Worm (Caenorhabditis elegans) whole organism, L2 larva: ENCODE measurements around the gene acp-6.

Experiments
- C34F6.9 ChIP-seq: fragments of 150-350 bp; optimal IDR thresholded peaks from 2 replicates; lab custom pipeline; 2014; ENCODE audit warnings: missing biosample characterization, missing genetic modification characterization
- F13H6.1 ChIP-seq: sonication (generic microtip); optimal IDR thresholded peaks from 2 replicates; lab custom pipeline; 2016; ENCODE audit warnings: missing genetic modification characterization, missing compliant biosample characterization
- R02D3.7 ChIP-seq: fragments of 150-350 bp; optimal IDR thresholded peaks from 2 replicates; lab custom pipeline; 2014; ENCODE audit warnings: missing biosample characterization, missing genetic modification characterization
- Y55F3AM.14 ChIP-seq: fragments of 200-800 bp; sonication (Bioruptor generic); optimal IDR thresholded peaks from 2 replicates; lab custom pipeline; 2018; ENCODE audit warnings: mild to moderate bottlenecking, missing genetic modification characterization, missing compliant biosample characterization
- ZK546.5 ChIP-seq: sonication (generic microtip); optimal IDR thresholded peaks from 2 replicates; lab custom pipeline; 2017; ENCODE audit warnings: missing biosample characterization, missing genetic modification characterization
- alr-1 ChIP-seq: fragments of 150-350 bp; optimal IDR thresholded peaks from 2 replicates; lab custom pipeline; 2014; ENCODE audit warnings: missing biosample characterization, missing genetic modification characterization
- aly-2 ChIP-seq: fragments of 150-350 bp; optimal IDR thresholded peaks from 2 replicates; lab custom pipeline; 2014; ENCODE audit warnings: missing biosample characterization, missing genetic modification characterization
- ceh-16 ChIP-seq: fragments of 150-350 bp; optimal IDR thresholded peaks from 2 replicates; lab custom pipeline; 2014; ENCODE audit warnings: missing biosample characterization, missing genetic modification characterization
- ceh-82 ChIP-seq: fragments of 150-350 bp; optimal IDR thresholded peaks from 2 replicates; lab custom pipeline; 2014; ENCODE audit warnings: missing biosample characterization, missing genetic modification characterization
- crh-2 ChIP-seq: sonication (generic microtip); optimal IDR thresholded peaks from 2 replicates; lab custom pipeline; 2017; ENCODE audit warnings: missing biosample characterization, missing genetic modification characterization
- dmd-4 ChIP-seq: sonication (generic microtip); optimal IDR thresholded peaks from 2 replicates; lab custom pipeline; 2017; ENCODE audit warnings: missing biosample characterization, missing genetic modification characterization
- egl-27 ChIP-seq: sonication (generic microtip); optimal IDR thresholded peaks from 3 replicates; lab custom pipeline; 2017; ENCODE audit warnings: missing biosample characterization, missing genetic modification reagents, missing genetic modification characterization
- elt-3 ChIP-seq: sonication (generic microtip); optimal IDR thresholded peaks from 2 replicates; lab custom pipeline; 2017; ENCODE audit warnings: missing biosample characterization, missing genetic modification characterization
- fos-1 ChIP-seq: fragments of 150-350 bp; optimal IDR thresholded peaks from 2 replicates; lab custom pipeline; 2014; ENCODE audit warnings: missing biosample characterization, missing genetic modification characterization
- gmeb-1 ChIP-seq: fragments of 150-350 bp; optimal IDR thresholded peaks from 2 replicates; lab custom pipeline; 2014; ENCODE audit warnings: missing biosample characterization, missing genetic modification characterization
- lin-11 ChIP-seq: fragments of 150-350 bp; sonication (generic microtip); optimal IDR thresholded peaks from 2 replicates; lab custom pipeline; 2014; ENCODE audit warnings: missing biosample characterization, missing genetic modification characterization, inconsistent platforms, mixed read lengths
- lin-13 ChIP-seq: fragments of 150-350 bp; optimal IDR thresholded peaks from 2 replicates; lab custom pipeline; 2014; ENCODE audit warnings: missing biosample characterization, missing genetic modification reagents, missing genetic modification characterization
- lin-39 ChIP-seq: fragments of 150-350 bp; optimal IDR thresholded peaks from 2 replicates; lab custom pipeline; 2014; ENCODE audit warnings: missing biosample characterization, missing genetic modification reagents, missing genetic modification characterization
- lsy-2 ChIP-seq, 2 experiments: fragments of 150-350 bp in 1 of 2; sonication (generic microtip) in 1 of 2; optimal IDR thresholded peaks; 2 replicates each; lab custom pipeline; 2014 to 2017; ENCODE audit warnings: missing biosample characterization in 2 of 2, missing genetic modification characterization in 2 of 2
- mab-5 ChIP-seq: fragments of 150-350 bp; optimal IDR thresholded peaks from 2 replicates; lab custom pipeline; 2014; ENCODE audit warnings: missing biosample characterization, missing genetic modification characterization
- mdl-1 ChIP-seq, 2 experiments: fragments of 150-350 bp in 1 of 2; sonication (generic microtip) in 1 of 2; optimal IDR thresholded peaks; 2 replicates each; lab custom pipeline; 2017; ENCODE audit warnings: missing biosample characterization in 2 of 2, missing genetic modification characterization in 2 of 2
- nhr-11 ChIP-seq: fragments of 150-350 bp; optimal IDR thresholded peaks from 2 replicates; lab custom pipeline; 2014; ENCODE audit warnings: missing biosample characterization, missing genetic modification characterization
- nhr-12 ChIP-seq: fragments of 150-350 bp; optimal IDR thresholded peaks from 2 replicates; lab custom pipeline; 2014; ENCODE audit warnings: missing biosample characterization, missing genetic modification characterization
- nhr-129 ChIP-seq: fragments of 150-350 bp; optimal IDR thresholded peaks from 2 replicates; lab custom pipeline; 2014; ENCODE audit warnings: missing biosample characterization, missing genetic modification characterization
- nhr-237 ChIP-seq: fragments of 150-350 bp; optimal IDR thresholded peaks from 2 replicates; lab custom pipeline; 2014; ENCODE audit warnings: missing biosample characterization, missing genetic modification characterization
- nhr-25 ChIP-seq: fragments of 150-350 bp; sonication (generic microtip); optimal IDR thresholded peaks from 3 replicates; lab custom pipeline; 2014; ENCODE audit warnings: missing biosample characterization, missing genetic modification characterization
- nhr-77 ChIP-seq: fragments of 150-350 bp; optimal IDR thresholded peaks from 2 replicates; lab custom pipeline; 2014; ENCODE audit warnings: missing biosample characterization, missing genetic modification characterization
- sem-4 ChIP-seq: fragments of 150-350 bp; optimal IDR thresholded peaks from 2 replicates; lab custom pipeline; 2014; ENCODE audit warnings: missing biosample characterization, missing genetic modification reagents, missing genetic modification characterization
- skn-1 ChIP-seq: sonication (generic microtip); optimal IDR thresholded peaks from 2 replicates; lab custom pipeline; 2017; ENCODE audit warnings: missing biosample characterization, missing genetic modification characterization
- sma-3 ChIP-seq: sonication (generic microtip); optimal IDR thresholded peaks from 2 replicates; lab custom pipeline; 2016; ENCODE audit warnings: missing genetic modification reagents, missing genetic modification characterization, missing compliant biosample characterization
- sma-9 ChIP-seq, 2 experiments: fragments of 150-350 bp in 1 of 2; sonication (generic microtip) in 1 of 2; optimal IDR thresholded peaks; 2 replicates each; lab custom pipeline; 2014 to 2016; ENCODE audit warnings: missing genetic modification characterization in 2 of 2, mild to moderate bottlenecking in 1 of 2, missing biosample characterization in 1 of 2, missing compliant biosample characterization in 1 of 2, missing genetic modification reagents in 1 of 2, moderate library complexity in 1 of 2
- snpc-4 ChIP-seq: fragments of 150-350 bp; optimal IDR thresholded peaks from 2 replicates; lab custom pipeline; 2014; ENCODE audit warnings: missing biosample characterization, missing genetic modification characterization
- unc-39 ChIP-seq: fragments of 150-350 bp; optimal IDR thresholded peaks from 2 replicates; lab custom pipeline; 2014; ENCODE audit warnings: missing biosample characterization, missing genetic modification characterization
- unc-55 ChIP-seq: fragments of 150-350 bp; sonication (generic microtip); optimal IDR thresholded peaks from 3 replicates; lab custom pipeline; 2014; ENCODE audit warnings: missing biosample characterization, missing genetic modification reagents, missing genetic modification characterization
- unc-62 ChIP-seq: fragments of 150-350 bp; optimal IDR thresholded peaks from 2 replicates; lab custom pipeline; 2014; ENCODE audit warnings: missing biosample characterization, missing genetic modification reagents, missing genetic modification characterization
- ztf-1 ChIP-seq: fragments of 200-800 bp; sonication (Bioruptor generic); conservative IDR thresholded peaks from 2 replicates; pipeline ENCODE4 v1.3.6; 2022; ENCODE audit warnings: missing genetic modification characterization, missing compliant biosample characterization
- ztf-4 ChIP-seq: fragments of 150-350 bp; optimal IDR thresholded peaks from 2 replicates; lab custom pipeline; 2014; ENCODE audit warnings: missing biosample characterization, missing genetic modification characterization

Gene acp-6

DNA sequence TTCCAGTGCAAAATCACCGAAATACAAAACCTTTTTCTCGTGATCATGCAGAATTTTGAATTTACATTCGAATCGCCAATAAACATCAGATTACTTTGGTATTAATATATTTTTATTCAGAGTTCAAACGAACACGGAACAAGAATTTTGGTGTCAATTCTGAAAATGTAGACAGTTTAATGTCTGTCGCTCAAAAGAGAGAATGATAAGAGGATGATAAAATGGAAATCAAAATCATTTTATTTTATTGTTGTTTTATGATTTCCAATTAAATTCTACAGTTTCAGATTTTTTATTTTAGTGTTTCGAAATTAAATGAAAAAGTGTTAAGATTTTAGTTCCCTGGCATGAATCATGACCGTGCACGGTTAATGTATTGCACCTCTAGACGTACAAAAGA is 6.4 kb upstream of the acp-6 start:
- TF ChIP-seq fos-1 (tag; lab: Kevin White, UChicago) = peak; percentile 52
- no peak for TF ChIP-seq nhr-11 (tag; lab: Kevin White, UChicago)

DNA sequence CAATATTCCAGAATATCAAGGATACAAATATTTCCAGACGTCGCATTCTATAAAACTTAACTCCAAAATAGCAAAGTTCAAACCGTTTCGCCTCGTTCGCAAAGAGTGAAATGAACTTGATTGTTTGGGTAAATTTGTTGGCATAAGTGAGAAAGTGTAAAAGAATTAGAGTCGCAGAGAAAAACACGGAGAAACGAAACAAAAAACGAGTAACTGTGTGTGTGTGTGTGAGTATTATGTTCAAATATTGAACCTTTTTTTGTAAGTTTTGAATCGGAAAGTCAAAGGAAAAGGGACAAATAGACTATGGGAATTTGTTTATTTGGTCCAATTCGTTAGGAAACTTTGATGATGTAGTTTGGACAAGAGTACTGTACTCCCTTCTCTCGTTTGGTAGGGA is 5.6 kb upstream of the acp-6 start, which contains the start of gene acp-7:
acp-7 (minus strand) TSS at position 101 of the 400 bp plus-strand sequence.
- no peak for TF ChIP-seq nhr-12 (tag; lab: Kevin White, UChicago)
- TF ChIP-seq crh-2 (tag; lab: Kevin White, UChicago) = no peak
- TF ChIP-seq fos-1 (tag; lab: Kevin White, UChicago) = no peak
- TF ChIP-seq snpc-4 (tag; lab: Kevin White, UChicago) = no peak
- no peak for TF ChIP-seq unc-55 (GFP tag; lab: Kevin White, UChicago)
- no peak for TF ChIP-seq aly-2
- TF ChIP-seq lsy-2 (tag; optimal IDR thresholded peaks at IDR 0.05; lab: Kevin White, UChicago) = no peak
- TF ChIP-seq gmeb-1 (tag; lab: Kevin White, UChicago) = no peak
- no peak for TF ChIP-seq ZK546.5 (tag; lab: Kevin White, UChicago)
- TF ChIP-seq ztf-1 = no peak
- no peak for TF ChIP-seq nhr-11 (tag; lab: Kevin White, UChicago)
- TF ChIP-seq F13H6.1 (tag; lab: Kevin White, UChicago) = no peak
- TF ChIP-seq nhr-237 (tag; lab: Kevin White, UChicago) = no peak
- no peak for TF ChIP-seq skn-1 (tag; lab: Kevin White, UChicago)
- TF ChIP-seq ceh-82 (tag; lab: Kevin White, UChicago) = no peak
- TF ChIP-seq egl-27 (tag; lab: Kevin White, UChicago) = no peak

DNA sequence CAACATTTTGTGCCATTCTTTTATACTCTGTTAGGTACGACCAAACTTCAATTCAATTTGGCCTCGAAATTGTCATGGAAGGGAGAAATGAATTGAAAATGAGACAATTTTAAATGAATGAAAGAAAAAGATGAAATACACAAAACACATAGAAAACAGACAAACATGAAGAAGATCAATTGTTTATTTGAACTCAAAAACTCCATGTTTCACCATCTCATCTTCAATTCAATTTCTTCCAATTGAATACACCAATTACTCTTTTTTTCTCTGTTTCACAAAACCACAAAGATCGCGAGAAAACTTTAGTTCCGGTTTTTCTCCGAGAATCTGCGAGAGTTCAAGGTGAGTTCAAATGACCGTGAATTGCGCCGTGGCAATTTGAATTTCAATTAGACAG is 1.3 kb upstream of the acp-6 start:
- TF ChIP-seq mab-5 (no peak), nhr-25 (peak; percentile 58), sma-9 (GFP tag; optimal IDR thresholded peaks at IDR 0.05; lab: Kevin White, UChicago) (peak; percentile 29), sma-9 (tag; optimal IDR thresholded peaks at IDR 0.05; lab: Kevin White, UChicago) (no peak), unc-55 (GFP tag; lab: Kevin White, UChicago) (peak; percentile 57), crh-2 (tag; lab: Kevin White, UChicago) (no peak)
- TF ChIP-seq, all 48 proteins: peak for 3

DNA sequence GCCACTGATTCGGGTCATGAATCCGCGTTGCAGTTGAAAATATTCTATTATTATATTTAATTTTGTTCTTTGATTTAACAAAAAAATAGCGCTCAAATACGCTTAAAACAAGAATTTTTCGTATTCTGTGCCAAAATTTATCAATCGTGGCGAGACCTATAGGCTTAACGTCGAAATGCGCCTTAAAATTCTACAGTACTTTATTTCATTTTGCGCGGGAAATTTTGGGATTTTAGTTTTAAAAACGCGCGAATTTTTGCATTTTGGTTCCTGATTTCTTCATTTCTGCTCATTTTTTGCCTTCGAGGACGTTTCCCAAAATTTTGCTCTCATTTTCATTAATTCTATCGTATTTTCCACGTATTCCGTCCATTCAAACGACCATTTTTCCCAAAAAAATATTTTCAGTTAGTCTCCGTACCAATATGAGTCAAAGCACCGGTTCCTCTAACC is 4.7 kb downstream of the acp-6 start, which contains the start of gene puf-11:
puf-11 (plus strand) TSS at position 403 of the 453 bp plus-strand sequence.
- no peak for TF ChIP-seq snpc-4 (tag; lab: Kevin White, UChicago)
- TF ChIP-seq lin-11 (tag; lab: Kevin White, UChicago) = no peak
- TF ChIP-seq crh-2 (tag; lab: Kevin White, UChicago) = no peak
- TF ChIP-seq unc-62 = no peak
- no peak for TF ChIP-seq nhr-129 (tag; lab: Kevin White, UChicago)
- no peak for TF ChIP-seq fos-1 (tag; lab: Kevin White, UChicago)
- no peak for TF ChIP-seq sma-3
- TF ChIP-seq alr-1 (tag; lab: Kevin White, UChicago) = no peak
- TF ChIP-seq Y55F3AM.14 = no peak
- no peak for TF ChIP-seq R02D3.7
- no peak for TF ChIP-seq unc-39 (tag; lab: Kevin White, UChicago)
- no peak for TF ChIP-seq unc-55 (GFP tag; lab: Kevin White, UChicago)
- no peak for TF ChIP-seq sma-9 (GFP tag; optimal IDR thresholded peaks at IDR 0.05; lab: Kevin White, UChicago)
- no peak for TF ChIP-seq sma-9 (tag; optimal IDR thresholded peaks at IDR 0.05; lab: Kevin White, UChicago)
- TF ChIP-seq gmeb-1 (tag; lab: Kevin White, UChicago) = no peak
- TF ChIP-seq dmd-4 (tag; lab: Kevin White, UChicago) = no peak
- TF ChIP-seq mdl-1 (tag; optimal IDR thresholded peaks at IDR 0.05; lab: Kevin White, UChicago) = no peak
- no peak for TF ChIP-seq nhr-25
- no peak for TF ChIP-seq nhr-77 (tag; lab: Kevin White, UChicago)

DNA sequence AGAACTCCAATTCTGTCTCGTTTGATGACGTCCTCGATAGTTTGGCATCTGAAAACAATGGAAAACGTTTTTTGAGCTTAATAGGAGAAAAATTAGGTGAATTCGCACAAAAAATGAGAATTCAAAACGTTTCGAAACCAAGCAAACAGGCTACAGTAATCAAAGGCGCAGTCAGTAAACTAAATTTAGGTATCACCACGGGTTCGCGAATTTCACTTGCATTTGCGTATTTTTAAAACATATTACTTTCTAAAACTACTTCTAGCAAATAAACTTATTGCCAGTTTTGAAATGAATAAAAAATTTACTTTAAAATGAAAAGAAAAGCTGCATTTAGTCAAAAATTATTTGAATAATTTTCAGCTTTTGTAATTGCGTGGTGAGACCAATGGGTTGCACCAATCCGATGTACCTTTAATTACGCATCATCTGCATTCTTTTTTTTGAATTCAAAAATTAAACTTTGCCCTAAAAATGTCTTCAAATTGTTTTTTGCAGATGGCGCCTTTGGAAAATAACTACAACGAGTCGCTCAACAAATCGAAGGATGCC is 6.8 kb downstream of the acp-6 start, which contains the start of the genes Y73B6BL.23 and htp-2:
Y73B6BL.23 (minus strand) TSS at position 51 of the 552 bp plus-strand sequence.
htp-2 (plus strand) TSS at position 492 of the 552 bp plus-strand sequence.
- TF ChIP-seq mab-5 (no peak), mdl-1 (tag; optimal IDR thresholded peaks at IDR 0.05; lab: Kevin White, UChicago) (no peak), sma-3 (no peak), elt-3 (tag; lab: Kevin White, UChicago) (no peak), lin-13 (GFP tag; lab: Kevin White, UChicago) (no peak), sem-4 (tag; lab: Kevin White, UChicago) (no peak), Y55F3AM.14 (no peak), ZK546.5 (tag; lab: Kevin White, UChicago) (no peak), ceh-16 (tag; lab: Kevin White, UChicago) (no peak), ztf-4 (tag; lab: Kevin White, UChicago) (no peak), F13H6.1 (tag; lab: Kevin White, UChicago) (no peak), nhr-12 (tag; lab: Kevin White, UChicago) (no peak), sma-9 (GFP tag; optimal IDR thresholded peaks at IDR 0.05; lab: Kevin White, UChicago) (no peak), sma-9 (tag; optimal IDR thresholded peaks at IDR 0.05; lab: Kevin White, UChicago) (no peak), lin-39 (tag; lab: Kevin White, UChicago) (no peak), gmeb-1 (tag; lab: Kevin White, UChicago) (no peak), crh-2 (tag; lab: Kevin White, UChicago) (no peak), C34F6.9 (tag; lab: Kevin White, UChicago) (no peak)
